Fruit fly (Drosophila melanogaster) S2 (cell line): Measurements from ENCODE around the gene CCAP-R.

ENCODE experiments used
- CG8478 ChIP-seq: fragments of >200 bp; optimal IDR thresholded peaks from 2 replicates; lab custom pipeline; 2018
- CTCF ChIP-seq, 2 experiments: fragments of >200 bp; optimal IDR thresholded peaks; 2 replicates each; lab custom pipeline; 2018

DNA sequence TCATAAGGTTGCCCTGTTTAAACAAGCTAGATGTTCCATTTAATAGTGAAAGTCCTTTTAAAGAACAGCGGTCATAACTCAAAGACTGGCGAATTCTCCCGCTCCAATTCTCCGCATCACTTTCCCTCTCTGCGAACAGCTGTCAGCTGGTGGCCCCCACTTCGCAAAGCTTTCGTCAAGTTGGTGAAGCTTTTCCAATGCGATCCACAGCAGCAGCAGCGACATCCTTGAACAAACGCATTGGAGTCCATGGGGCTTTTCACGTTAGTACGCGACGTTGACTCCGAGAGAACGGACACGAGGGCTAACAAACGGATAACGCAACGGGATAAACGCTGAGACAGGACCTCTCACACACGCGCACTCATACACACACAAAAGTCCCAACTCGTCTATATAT is 13.7 kb upstream of the CCAP-R start, which contains the start of gene fid:
- no peak for TF ChIP-seq CG8478
- no peak for TF ChIP-seq CTCF (optimal IDR thresholded peaks at IDR 0.05; lab: Kevin White, UChicago)
